Fruit fly (Drosophila melanogaster) Kc167 (cell line): ENCODE data around the gene GNBP3.

Experiments
- Myc ChIP-seq: fragments of >200 bp; optimal IDR thresholded peaks from 2 replicates; lab custom pipeline; 2017; ENCODE audit warnings: missing external identifiers
- Sin3A ChIP-seq: fragments of >200 bp; optimal IDR thresholded peaks from 2 replicates; lab custom pipeline; 2018; ENCODE audit warnings: missing external identifiers
- h ChIP-seq: fragments of >200 bp; optimal IDR thresholded peaks from 3 replicates; lab custom pipeline; 2018; ENCODE audit warnings: missing external identifiers
- insv ChIP-seq: fragments of >200 bp; optimal IDR thresholded peaks from 3 replicates; lab custom pipeline; 2018; ENCODE audit warnings: missing external identifiers
- psq ChIP-seq: fragments of >200 bp; optimal IDR thresholded peaks from 2 replicates; lab custom pipeline; 2017; ENCODE audit warnings: missing external identifiers
- ttk ChIP-seq: sonication (Bioruptor generic); optimal IDR thresholded peaks from 2 replicates; lab custom pipeline; 2017; ENCODE audit warnings: missing external identifiers

The GNBP3 gene

dm6 chr3L:8949823-8950222, 5.0 kb upstream of the GNBP3 start:
- TF ChIP-seq h (lab: Kevin White, UChicago) (no peak), insv (lab: Kevin White, UChicago) (no peak), psq (lab: Kevin White, UChicago) (no peak), ttk (lab: Kevin White, UChicago) (no peak), Myc (lab: Kevin White, UChicago) (no peak), Sin3A (lab: Kevin White, UChicago) (no peak)

- TF ChIP-seq insv (lab: Kevin White, UChicago) (no peak), ttk (lab: Kevin White, UChicago) (no peak), Myc (lab: Kevin White, UChicago) (no peak), Sin3A (lab: Kevin White, UChicago) (no peak), psq (lab: Kevin White, UChicago) (no peak), h (lab: Kevin White, UChicago) (no peak)
Measured at dm6 chr3L:8950955-8951354, 3.9 kb upstream of the GNBP3 start.

- TF ChIP-seq h (lab: Kevin White, UChicago), result no peak
- no peak for TF ChIP-seq Sin3A (lab: Kevin White, UChicago)
Measured at dm6 chr3L:8951507-8951906, 3.3 kb upstream of the GNBP3 start.

- TF ChIP-seq ttk (lab: Kevin White, UChicago) (no peak), psq (lab: Kevin White, UChicago) (no peak), Sin3A (lab: Kevin White, UChicago) (no peak), insv (lab: Kevin White, UChicago) (no peak), h (lab: Kevin White, UChicago) (no peak), Myc (lab: Kevin White, UChicago) (no peak)
Measured at dm6 chr3L:8952549-8953198, 2.1 kb upstream of the GNBP3 start.

- TF ChIP-seq psq (lab: Kevin White, UChicago), result no peak
- TF ChIP-seq Sin3A (lab: Kevin White, UChicago), result no peak
- no peak for TF ChIP-seq ttk (lab: Kevin White, UChicago)
Measured at dm6 chr3L:8953199-8953956, 1.4 kb upstream of the GNBP3 start.

dm6 chr3L:8953962-8954647, 716 bp upstream of the GNBP3 start, which contains the start of the genes CG43783 and orb2:
TSS of gene CG43783 (minus strand) at chr3L:8954272.
TSS of gene orb2 (minus strand) at chr3L:8954463.
- no peak for TF ChIP-seq psq (lab: Kevin White, UChicago)
- no peak for TF ChIP-seq Sin3A (lab: Kevin White, UChicago)
- no peak for TF ChIP-seq insv (lab: Kevin White, UChicago)
- TF ChIP-seq Myc (lab: Kevin White, UChicago), result no peak
- TF ChIP-seq ttk (lab: Kevin White, UChicago), result no peak
- TF ChIP-seq h (lab: Kevin White, UChicago), result no peak

dm6 chr3L:8955199-8955598, 378 bp downstream of the GNBP3 start:
- TF ChIP-seq psq (lab: Kevin White, UChicago) (no peak), Sin3A (lab: Kevin White, UChicago) (no peak), insv (lab: Kevin White, UChicago) (no peak), Myc (lab: Kevin White, UChicago) (no peak), h (lab: Kevin White, UChicago) (no peak), ttk (lab: Kevin White, UChicago) (no peak)

- TF ChIP-seq Myc (lab: Kevin White, UChicago) (no peak), insv (lab: Kevin White, UChicago) (no peak), h (lab: Kevin White, UChicago) (no peak), psq (lab: Kevin White, UChicago) (no peak), ttk (lab: Kevin White, UChicago) (no peak), Sin3A (lab: Kevin White, UChicago) (no peak)
Measured at dm6 chr3L:8956669-8957068, 1.8 kb downstream of the GNBP3 start, which contains the start of gene mRpL12. TSS of gene mRpL12 (plus strand) at chr3L:8956791.

dm6 chr3L:8958557-8958956, 3.7 kb downstream of the GNBP3 start, which contains the start of gene CG13313:
TSS of gene CG13313 (plus strand) at chr3L:8958857.
- TF ChIP-seq Myc (lab: Kevin White, UChicago) (no peak), psq (lab: Kevin White, UChicago) (no peak), Sin3A (lab: Kevin White, UChicago) (no peak), h (lab: Kevin White, UChicago) (no peak), insv (lab: Kevin White, UChicago) (no peak), ttk (lab: Kevin White, UChicago) (no peak)

dm6 chr3L:8964458-8964857, 9.6 kb downstream of the GNBP3 start, which contains the start of gene ValRS-m:
TSS of gene ValRS-m (minus strand) at chr3L:8964769.
- TF ChIP-seq psq (lab: Kevin White, UChicago), result no peak
- TF ChIP-seq Sin3A (lab: Kevin White, UChicago), result no peak
- TF ChIP-seq Myc (lab: Kevin White, UChicago), result no peak
- no peak for TF ChIP-seq insv (lab: Kevin White, UChicago)
- no peak for TF ChIP-seq ttk (lab: Kevin White, UChicago)
